Worm (Caenorhabditis elegans) whole organism, late embryonic: Measurements from ENCODE around the gene C26E6.1.
A peak's percentile ranks its signal among the peaks of the same experiment; 100 is the strongest.
"Not testable (repeated sequence)": the region's sequence is repeated elsewhere in the genome, so short reads cannot be mapped to it uniquely, and the experiment has no call there.

ENCODE experiments used
- C08G9.2 ChIP-seq: sonication (generic microtip); optimal IDR thresholded peaks from 2 replicates; lab custom pipeline; 2016; ENCODE audit warnings: mild to moderate bottlenecking, missing genetic modification characterization, moderate library complexity, missing compliant biosample characterization
- F13H6.1 ChIP-seq: sonication (generic microtip); optimal IDR thresholded peaks from 2 replicates; lab custom pipeline; 2016; ENCODE audit warnings: missing genetic modification characterization, missing compliant biosample characterization
- ahr-1 ChIP-seq: sonication (generic microtip); optimal IDR thresholded peaks from 2 replicates; lab custom pipeline; 2016; ENCODE audit warnings: missing genetic modification characterization, missing compliant biosample characterization
- ama-1 ChIP-seq: fragments of 150-350 bp; optimal IDR thresholded peaks from 2 replicates; lab custom pipeline; 2014
- ceh-18 ChIP-seq: sonication (generic microtip); optimal IDR thresholded peaks from 2 replicates; lab custom pipeline; 2016; ENCODE audit warnings: missing genetic modification characterization, missing compliant biosample characterization
- ceh-2 ChIP-seq: sonication (generic microtip); optimal IDR thresholded peaks from 2 replicates; lab custom pipeline; 2016; ENCODE audit warnings: missing genotype, missing genetic modification characterization, missing compliant biosample characterization
- ceh-30 ChIP-seq: fragments of 150-350 bp; optimal IDR thresholded peaks from 2 replicates; lab custom pipeline; 2014; ENCODE audit warnings: missing biosample characterization, missing genetic modification characterization
- ceh-31 ChIP-seq: sonication (generic microtip); optimal IDR thresholded peaks from 2 replicates; lab custom pipeline; 2016; ENCODE audit warnings: missing genetic modification characterization, missing compliant biosample characterization
- ceh-9 ChIP-seq: sonication (generic microtip); optimal IDR thresholded peaks from 2 replicates; lab custom pipeline; 2016; ENCODE audit warnings: mild to moderate bottlenecking, missing genetic modification characterization, inconsistent platforms, missing compliant biosample characterization
- dve-1 ChIP-seq: sonication (generic microtip); optimal IDR thresholded peaks from 2 replicates; lab custom pipeline; 2017; ENCODE audit warnings: antibody characterized with exemption, mild to moderate bottlenecking, missing genetic modification characterization, missing compliant biosample characterization
- elt-2 ChIP-seq: sonication (generic microtip); optimal IDR thresholded peaks from 2 replicates; lab custom pipeline; 2016; ENCODE audit warnings: missing genetic modification reagents, missing genetic modification characterization, missing compliant biosample characterization
- ets-4 ChIP-seq: sonication (generic microtip); optimal IDR thresholded peaks from 2 replicates; lab custom pipeline; 2016; ENCODE audit warnings: missing genetic modification characterization, missing compliant biosample characterization
- fax-1 ChIP-seq: sonication (generic microtip); optimal IDR thresholded peaks from 2 replicates; lab custom pipeline; 2016; ENCODE audit warnings: missing genotype, missing genetic modification characterization, missing compliant biosample characterization
- fkh-6 ChIP-seq: sonication (generic microtip); optimal IDR thresholded peaks from 2 replicates; lab custom pipeline; 2016; ENCODE audit warnings: missing genetic modification characterization, missing compliant biosample characterization
- gmeb-2 ChIP-seq: sonication (generic microtip); optimal IDR thresholded peaks from 2 replicates; lab custom pipeline; 2016; ENCODE audit warnings: missing genetic modification characterization, inconsistent platforms, missing compliant biosample characterization
- hlh-13 ChIP-seq: fragments of 200-800 bp; sonication (Bioruptor generic); optimal IDR thresholded peaks from 2 replicates; lab custom pipeline; 2018; ENCODE audit warnings: mild to moderate bottlenecking, missing genetic modification characterization, missing compliant biosample characterization
- hlh-15 ChIP-seq: sonication (generic microtip); optimal IDR thresholded peaks from 2 replicates; lab custom pipeline; 2016; ENCODE audit warnings: missing genetic modification characterization, missing compliant biosample characterization
- hlh-6 ChIP-seq: sonication (generic microtip); optimal IDR thresholded peaks from 2 replicates; lab custom pipeline; 2016; ENCODE audit warnings: missing genotype, missing genetic modification characterization, missing compliant biosample characterization
- lin-11 ChIP-seq: fragments of 200-800 bp; sonication (Bioruptor generic); optimal IDR thresholded peaks from 2 replicates; lab custom pipeline; 2018; ENCODE audit warnings: mild to moderate bottlenecking, missing genetic modification characterization, missing compliant biosample characterization
- mec-3 ChIP-seq: sonication (generic microtip); optimal IDR thresholded peaks from 2 replicates; lab custom pipeline; 2016; ENCODE audit warnings: borderline replicate concordance, missing genetic modification characterization, missing compliant biosample characterization
- nfya-1 ChIP-seq: sonication (generic microtip); optimal IDR thresholded peaks from 2 replicates; lab custom pipeline; 2017; ENCODE audit warnings: missing genetic modification characterization, mild to moderate bottlenecking, missing compliant biosample characterization, antibody characterized with exemption, moderate library complexity
- nhr-11 ChIP-seq: fragments of 150-350 bp; optimal IDR thresholded peaks from 2 replicates; lab custom pipeline; 2014; ENCODE audit warnings: missing biosample characterization, missing genetic modification characterization
- odd-2 ChIP-seq: sonication (generic microtip); optimal IDR thresholded peaks from 2 replicates; lab custom pipeline; 2017; ENCODE audit warnings: antibody characterized with exemption, mild to moderate bottlenecking, missing genetic modification characterization, missing compliant biosample characterization
- pha-2 ChIP-seq: sonication (generic microtip); optimal IDR thresholded peaks from 2 replicates; lab custom pipeline; 2017; ENCODE audit warnings: mild to moderate bottlenecking, missing genetic modification characterization, missing compliant biosample characterization
- pha-4 ChIP-seq: fragments of 150-350 bp; optimal IDR thresholded peaks from 2 replicates; lab custom pipeline; 2018; ENCODE audit warnings: missing biosample characterization, missing genetic modification reagents, missing genetic modification characterization
- ref-2 ChIP-seq: sonication (generic microtip); optimal IDR thresholded peaks from 2 replicates; lab custom pipeline; 2016; ENCODE audit warnings: missing genetic modification characterization, missing compliant biosample characterization
- sdc-2 ChIP-seq: sonication (generic microtip); optimal IDR thresholded peaks from 2 replicates; lab custom pipeline; 2016; ENCODE audit warnings: missing genotype, missing genetic modification characterization, missing compliant biosample characterization
- sox-2 ChIP-seq: fragments of 200-800 bp; sonication (Bioruptor generic); IDR thresholded peaks from 2 replicates; pipeline ENCODE4 v1.3.6; 2022; ENCODE audit warnings: missing genetic modification reagents, missing genetic modification characterization, missing compliant biosample characterization
- tbx-7 ChIP-seq: sonication (generic microtip); optimal IDR thresholded peaks from 2 replicates; lab custom pipeline; 2016; ENCODE audit warnings: missing genotype, missing genetic modification characterization, missing compliant biosample characterization
- unc-3 ChIP-seq, 2 experiments: fragments of 200-800 bp in 1 of 2; sonication (Bioruptor generic) in 1 of 2; sonication (generic microtip) in 1 of 2; conservative IDR thresholded peaks in 1 of 2; optimal IDR thresholded peaks in 1 of 2; 2 replicates each; pipeline versions ENCODE4 v1.3.6 to Lab custom; 2016 to 2022; ENCODE audit warnings: missing compliant biosample characterization in 2 of 2, missing genetic modification characterization in 2 of 2, missing genetic modification reagents in 1 of 2
- unc-42 ChIP-seq: sonication (generic microtip); optimal IDR thresholded peaks from 2 replicates; lab custom pipeline; 2016; ENCODE audit warnings: missing genotype, missing genetic modification characterization, missing compliant biosample characterization
- ztf-16 ChIP-seq: sonication (generic microtip); optimal IDR thresholded peaks from 2 replicates; lab custom pipeline; 2017; ENCODE audit warnings: missing genetic modification characterization, missing compliant biosample characterization

The C26E6.1 gene

ce11 chrIII:4917960-4918712, 38.5 kb upstream of the C26E6.1 start, which contains the start of gene rpb-8:
TSS of gene rpb-8 (minus strand) at chrIII:4918008.
- TF ChIP-seq F13H6.1 (no peak), sdc-2 (tag; lab: Kevin White, UChicago) (no peak), ahr-1 (no peak), lin-11 (tag; lab: Kevin White, UChicago) (no peak), ceh-31 (tag; lab: Kevin White, UChicago) (peak; percentile 41), hlh-15 (tag; lab: Kevin White, UChicago) (no peak), nfya-1 (peak; percentile 46), hlh-6 (tag; lab: Kevin White, UChicago) (no peak), odd-2 (no peak), ama-1 (lab: Kevin White, UChicago) (no peak), pha-2 (tag; lab: Kevin White, UChicago) (no peak), tbx-7 (tag; lab: Kevin White, UChicago) (no peak), ref-2 (no peak), C08G9.2 (tag; lab: Kevin White, UChicago) (no peak), unc-42 (tag; lab: Kevin White, UChicago) (peak; percentile 15), fax-1 (no peak), dve-1 (tag; lab: Kevin White, UChicago) (no peak), elt-2 (tag; lab: Kevin White, UChicago) (no peak), ztf-16 (no peak), ceh-30 (tag; lab: Kevin White, UChicago) (no peak), ceh-18 (tag; lab: Kevin White, UChicago) (no peak)

ce11 chrIII:4918906-4919305, 37.8 kb upstream of the C26E6.1 start:
- TF ChIP-seq ceh-9 (tag; lab: Kevin White, UChicago) = no peak
- no peak for TF ChIP-seq ztf-16
- TF ChIP-seq F13H6.1 = no peak

ce11 chrIII:4920221-4920620, 36.4 kb upstream of the C26E6.1 start, which contains the start of gene ula-1:
TSS of gene ula-1 (minus strand) at chrIII:4920321.
- TF ChIP-seq nhr-11 (tag; lab: Kevin White, UChicago) = no peak
- TF ChIP-seq ceh-2 = no peak
- no peak for TF ChIP-seq mec-3 (tag; lab: Kevin White, UChicago)
- no peak for TF ChIP-seq sox-2 (GFP tag; lab: Robert Waterston, UW)
- TF ChIP-seq unc-3 (GFP tag; conservative IDR thresholded peaks at IDR 0.05; lab: Robert Waterston, UW) = no peak
- no peak for TF ChIP-seq unc-3 (tag; optimal IDR thresholded peaks at IDR 0.05; lab: Kevin White, UChicago)
- TF ChIP-seq hlh-13 (GFP tag; lab: Kevin White, UChicago) = no peak
- TF ChIP-seq, all 69 proteins: peak for 0

ce11 chrIII:4922020-4922419, 34.6 kb upstream of the C26E6.1 start, which contains the start of gene mmab-1:
TSS of gene mmab-1 (minus strand) at chrIII:4922114.
- not testable (repeated sequence) for TF ChIP-seq pha-4 (tag; lab: Kevin White, UChicago); unc-3 (GFP tag; conservative IDR thresholded peaks at IDR 0.05; lab: Robert Waterston, UW); unc-3 (tag; optimal IDR thresholded peaks at IDR 0.05; lab: Kevin White, UChicago); fkh-6 (tag; lab: Kevin White, UChicago)

- no peak for TF ChIP-seq gmeb-2
- no peak for TF ChIP-seq elt-2 (tag; lab: Kevin White, UChicago)
- no peak for TF ChIP-seq ets-4 (tag; lab: Kevin White, UChicago)
- TF ChIP-seq, all 69 proteins: peak for 0
Observed at ce11 chrIII:4924134-4924533, 32.5 kb upstream of the C26E6.1 start.
